Worm (Caenorhabditis elegans) whole organism, early embryonic: Measurements from ENCODE around the gene tcl-2.

Experiments used
- B0310.2 ChIP-seq: sonication (generic microtip); optimal IDR thresholded peaks from 2 replicates; lab custom pipeline; 2016; ENCODE audit warnings: mild to moderate bottlenecking, missing genetic modification characterization, missing compliant biosample characterization
- ama-1 ChIP-seq: fragments of 150-350 bp; optimal IDR thresholded peaks from 2 replicates; lab custom pipeline; 2014
- tbx-37 ChIP-seq: fragments of 200-800 bp; sonication (Bioruptor generic); conservative IDR thresholded peaks from 2 replicates; pipeline ENCODE4 v1.3.6; 2022; ENCODE audit warnings: missing genetic modification reagents, missing genetic modification characterization, missing compliant biosample characterization
- tra-4 ChIP-seq: sonication (generic microtip); optimal IDR thresholded peaks from 2 replicates; lab custom pipeline; 2017; ENCODE audit warnings: missing genetic modification characterization, missing compliant biosample characterization

- TF ChIP-seq ama-1 (lab: Kevin White, UChicago) = no peak
- no peak for TF ChIP-seq B0310.2 (tag; lab: Kevin White, UChicago)
- no peak for TF ChIP-seq tbx-37
- TF ChIP-seq tra-4 (tag; lab: Kevin White, UChicago) = no peak
These were observed 48.7 kb upstream of the tcl-2 start for ce11 chrIV:130150-130549.
